Fruit fly (Drosophila melanogaster): ENCODE data around the gene CG9331.

CG9331 gene

dm6 chr2L:20780768-20781167 lies 41.9 kb upstream of the CG9331 start (continued):
- TF ChIP-seq CG4707 (GFP tag; optimal IDR thresholded peaks at IDR 0.05): peak; percentile 61
- TF ChIP-seq CG34376 (GFP tag; optimal IDR thresholded peaks at IDR 0.05): no peak
- TF ChIP-seq pum (GFP tag; optimal IDR thresholded peaks at IDR 0.05): peak; percentile 2
- TF ChIP-seq oc (tag; optimal IDR thresholded peaks at IDR 0.05): peak; percentile 40
- no peak for TF ChIP-seq CG13775 (GFP tag; optimal IDR thresholded peaks at IDR 0.05)
- no peak for TF ChIP-seq slou (GFP tag; optimal IDR thresholded peaks at IDR 0.05)
- TF ChIP-seq crc (GFP tag; optimal IDR thresholded peaks at IDR 0.05): no peak
- TF ChIP-seq CG10267 (tag; optimal IDR thresholded peaks at IDR 0.05): peak; percentile 16
- no peak for TF ChIP-seq Ets65A (GFP tag)
- peak; percentile 59 for TF ChIP-seq CG1792 (GFP tag; optimal IDR thresholded peaks at IDR 0.05)
- no peak for TF ChIP-seq GATAe (GFP tag; conservative IDR thresholded peaks at IDR 0.05)
- peak; percentile 50 for TF ChIP-seq CG17385 (GFP tag; optimal IDR thresholded peaks at IDR 0.05)
- TF ChIP-seq vfl (GFP tag; optimal IDR thresholded peaks at IDR 0.05): no peak
- TF ChIP-seq CG7928 (GFP tag; optimal IDR thresholded peaks at IDR 0.05): peak; percentile 32
- no peak for TF ChIP-seq nerfin-2 (GFP tag; IDR thresholded peaks at IDR 0.05; ENCODE audit: partially characterized antibody)
- TF ChIP-seq repo (GFP tag; optimal IDR thresholded peaks at IDR 0.05): peak; percentile 12
- TF ChIP-seq slp2 (GFP tag; optimal IDR thresholded peaks at IDR 0.05): peak; percentile 15
- TF ChIP-seq CG12942 (GFP tag; optimal IDR thresholded peaks at IDR 0.05): peak; percentile 24
- peak; percentile 37 for TF ChIP-seq Sox100B (GFP tag; optimal IDR thresholded peaks at IDR 0.05)
- peak; percentile 71 for TF ChIP-seq YL-1 (GFP tag; optimal IDR thresholded peaks at IDR 0.05)
- TF ChIP-seq gro (GFP tag; optimal IDR thresholded peaks at IDR 0.05): peak; percentile 11
- peak; percentile 59 for TF ChIP-seq CG18262 (tag; optimal IDR thresholded peaks at IDR 0.05)
- no peak for TF ChIP-seq Trl (optimal IDR thresholded peaks at IDR 0.05)
- peak; percentile 69 for TF ChIP-seq Trl (GFP tag; optimal IDR thresholded peaks at IDR 0.05)
- peak; percentile 19 for TF ChIP-seq CG8290 (GFP tag; optimal IDR thresholded peaks at IDR 0.05)
- TF ChIP-seq CG8290 (tag; optimal IDR thresholded peaks at IDR 0.05): peak; percentile 57 to 94
- TF ChIP-seq lov (optimal IDR thresholded peaks at IDR 0.05): no peak
- no peak for TF ChIP-seq lov (GFP tag; IDR thresholded peaks at IDR 0.05)
- TF ChIP-seq CG1602 (GFP tag; optimal IDR thresholded peaks at IDR 0.05): peak; percentile 13
- peak; percentile 11 for TF ChIP-seq Dip3 (GFP tag; optimal IDR thresholded peaks at IDR 0.05)
- TF ChIP-seq Doc2 (GFP tag; IDR thresholded peaks at IDR 0.05): no peak
- peak; percentile 40 for TF ChIP-seq D19B (GFP tag; optimal IDR thresholded peaks at IDR 0.05)
- no peak for TF ChIP-seq fru (optimal IDR thresholded peaks at IDR 0.05)
- no peak for TF ChIP-seq CG14441 (GFP tag; IDR thresholded peaks at IDR 0.05)
- peak in 1 of 2 experiments; percentile 2 for TF ChIP-seq Eip74EF (GFP tag; optimal IDR thresholded peaks at IDR 0.05)
- peak; percentile 66 for TF ChIP-seq dmrt11E (tag; optimal IDR thresholded peaks at IDR 0.05)
- peak; percentile 37 for TF ChIP-seq dmrt99B (tag; optimal IDR thresholded peaks at IDR 0.05)
- TF ChIP-seq hbn (GFP tag; IDR thresholded peaks at IDR 0.05; ENCODE audit: partially characterized antibody): no peak
- no peak for TF ChIP-seq croc (GFP tag; conservative IDR thresholded peaks at IDR 0.05)
- TF ChIP-seq CG3065 (GFP tag; optimal IDR thresholded peaks at IDR 0.05): no peak
- TF ChIP-seq ci (GFP tag; IDR thresholded peaks at IDR 0.05): peak; percentile 82
- TF ChIP-seq CG12155 (GFP tag; optimal IDR thresholded peaks at IDR 0.05): no peak
- TF ChIP-seq CG3847 (GFP tag; IDR thresholded peaks at IDR 0.05): no peak
- no peak for TF ChIP-seq toy (GFP tag; IDR thresholded peaks at IDR 0.05)
- peak; percentile 40 for TF ChIP-seq CG30431 (GFP tag; optimal IDR thresholded peaks at IDR 0.05)
- no peak for TF ChIP-seq Scr (GFP tag; IDR thresholded peaks at IDR 0.05; ENCODE audit: partially characterized antibody)
- TF ChIP-seq CG17361 (GFP tag; IDR thresholded peaks at IDR 0.05): 0 out of 3 replicates have a peak, but pooled peaks have one; percentile 38
- TF ChIP-seq chif (GFP tag; optimal IDR thresholded peaks at IDR 0.05): peak; percentile 14 to 49
- TF ChIP-seq CkIIα-i1 (GFP tag; IDR thresholded peaks at IDR 0.05): no peak
- peak; percentile 81 for TF ChIP-seq wek (GFP tag; optimal IDR thresholded peaks at IDR 0.05)
- TF ChIP-seq CG5953 (GFP tag; IDR thresholded peaks at IDR 0.05): peak; percentile 52; the same call in 1 of the 2 replicates
- peak; percentile 51 for TF ChIP-seq NK7.1 (GFP tag; optimal IDR thresholded peaks at IDR 0.05)
- TF ChIP-seq ewg (GFP tag; optimal IDR thresholded peaks at IDR 0.05): peak; percentile 47

All from whole organism, embryonic.